Fruit fly (Drosophila melanogaster): ENCODE measurements around the gene narya.

narya gene

dm6 chrX:19495611-19496583 is 21.0 kb downstream of the narya start (continued):
- TF ChIP-seq CG8944 (GFP tag; optimal IDR thresholded peaks at IDR 0.05): peak; percentile 37
- TF ChIP-seq CG12104 (GFP tag; optimal IDR thresholded peaks at IDR 0.05): no peak
- peak; percentile 62 for TF ChIP-seq Side (GFP tag; optimal IDR thresholded peaks at IDR 0.05)
- TF ChIP-seq pfk (GFP tag; optimal IDR thresholded peaks at IDR 0.05): no peak
- peak; percentile 16 for TF ChIP-seq ems (GFP tag; optimal IDR thresholded peaks at IDR 0.05)
- TF ChIP-seq CG32532 (GFP tag; IDR thresholded peaks at IDR 0.05): peak; percentile 94
- no peak for TF ChIP-seq cad (GFP tag; optimal IDR thresholded peaks at IDR 0.05)
- peak; percentile 33; the same call in 1 of the 2 replicates for TF ChIP-seq E2f1 (GFP tag; IDR thresholded peaks at IDR 0.05)
- TF ChIP-seq CG6854 (GFP tag; optimal IDR thresholded peaks at IDR 0.05): peak; percentile 37
- TF ChIP-seq D (optimal IDR thresholded peaks at IDR 0.05): no peak
- TF ChIP-seq D (GFP tag; optimal IDR thresholded peaks at IDR 0.05): peak; percentile 31
- TF ChIP-seq p53 (GFP tag; optimal IDR thresholded peaks at IDR 0.05): peak; percentile 10
- TF ChIP-seq CG16779 (GFP tag; IDR thresholded peaks at IDR 0.05): no peak
- TF ChIP-seq inv (GFP tag; IDR thresholded peaks at IDR 0.05; ENCODE audit: partially characterized antibody): no peak
- no peak for TF ChIP-seq tup (GFP tag; optimal IDR thresholded peaks at IDR 0.05)
- peak; percentile 42 for TF ChIP-seq nom (GFP tag; optimal IDR thresholded peaks at IDR 0.05)
- peak; percentile 57 for TF ChIP-seq CG9609 (GFP tag; optimal IDR thresholded peaks at IDR 0.05)
- no peak for TF ChIP-seq Neu2 (GFP tag; optimal IDR thresholded peaks at IDR 0.05; ENCODE audit: borderline replicate concordance)
- no peak for TF ChIP-seq insv (GFP tag; optimal IDR thresholded peaks at IDR 0.05)
- TF ChIP-seq Fer1 (GFP tag; optimal IDR thresholded peaks at IDR 0.05): peak; percentile 77
- TF ChIP-seq NK7.1 (GFP tag; optimal IDR thresholded peaks at IDR 0.05): peak; percentile 59
- TF ChIP-seq H2.0 (GFP tag; IDR thresholded peaks at IDR 0.05): peak; percentile 36
- no peak for TF ChIP-seq CG30020 (tag; optimal IDR thresholded peaks at IDR 0.05)
- TF ChIP-seq CoRest (tag; optimal IDR thresholded peaks at IDR 0.05): peak; percentile 68
- TF ChIP-seq mam (GFP tag; optimal IDR thresholded peaks at IDR 0.05): peak; percentile 70
- TF ChIP-seq CG6689 (GFP tag; IDR thresholded peaks at IDR 0.05): peak; percentile 75
- no peak for TF ChIP-seq Bgb (GFP tag; IDR thresholded peaks at IDR 0.05; ENCODE audit: partially characterized antibody)
- 0 out of 2 replicates have a peak, but pooled peaks have one; percentile 11 for TF ChIP-seq Nf-YA (GFP tag; IDR thresholded peaks at IDR 0.05)
- TF ChIP-seq da (GFP tag; optimal IDR thresholded peaks at IDR 0.05): no peak
- peak; percentile 71 for TF ChIP-seq CG13424 (tag; optimal IDR thresholded peaks at IDR 0.05)
- no peak for TF ChIP-seq ato (GFP tag; IDR thresholded peaks at IDR 0.05; ENCODE audit: partially characterized antibody)
- no peak for TF ChIP-seq YL-1 (GFP tag; optimal IDR thresholded peaks at IDR 0.05)
- TF ChIP-seq CG17568 (GFP tag; optimal IDR thresholded peaks at IDR 0.05): no peak
- TF ChIP-seq NC2α (GFP tag; optimal IDR thresholded peaks at IDR 0.05): no peak
- no peak for TF ChIP-seq fd102C (GFP tag; optimal IDR thresholded peaks at IDR 0.05)
- peak; percentile 25 for TF ChIP-seq CG15696 (tag; optimal IDR thresholded peaks at IDR 0.05)
- peak; percentile 79 for TF ChIP-seq CG18599 (GFP tag; optimal IDR thresholded peaks at IDR 0.05)
- peak; percentile 59 for TF ChIP-seq CG9727 (GFP tag; optimal IDR thresholded peaks at IDR 0.05)
- TF ChIP-seq Rfx (GFP tag; IDR thresholded peaks at IDR 0.05): peak; percentile 76
- TF ChIP-seq CG11093 (GFP tag; IDR thresholded peaks at IDR 0.05): no peak
- no peak for TF ChIP-seq lbe (GFP tag; optimal IDR thresholded peaks at IDR 0.05)
- TF ChIP-seq CG2875 (GFP tag; optimal IDR thresholded peaks at IDR 0.05): no peak
- no peak for TF ChIP-seq eyg (GFP tag; optimal IDR thresholded peaks at IDR 0.05)
- peak; percentile 19 for TF ChIP-seq CG1792 (GFP tag; optimal IDR thresholded peaks at IDR 0.05)
- TF ChIP-seq CG31224 (GFP tag; IDR thresholded peaks at IDR 0.05): 0 out of 2 replicates have a peak, but pooled peaks have one; percentile 12
- TF ChIP-seq prd (optimal IDR thresholded peaks at IDR 0.05): no peak
- TF ChIP-seq prd (GFP tag; IDR thresholded peaks at IDR 0.05): peak; percentile 60
- TF ChIP-seq CG2129 (GFP tag; IDR thresholded peaks at IDR 0.05; ENCODE audit: partially characterized antibody): no peak
- TF ChIP-seq Abd-B (GFP tag; optimal IDR thresholded peaks at IDR 0.05): peak; percentile 37
